Worm (Caenorhabditis elegans) whole organism, L1 larva: ENCODE measurements around the gene srlf-33.

ENCODE experiments used
- C34B4.2 ChIP-seq: sonication (generic microtip); optimal IDR thresholded peaks from 2 replicates; lab custom pipeline; 2017; ENCODE audit warnings: mild to moderate bottlenecking, missing genetic modification characterization, missing compliant biosample characterization
- F16B12.6 ChIP-seq: fragments of 150-350 bp; optimal IDR thresholded peaks from 2 replicates; lab custom pipeline; 2014; ENCODE audit warnings: missing biosample characterization, missing genetic modification characterization
- Y116A8C.19 ChIP-seq: sonication (generic microtip); optimal IDR thresholded peaks from 2 replicates; lab custom pipeline; 2016; ENCODE audit warnings: missing compliant biosample characterization, missing genetic modification characterization, borderline replicate concordance
- aly-2 ChIP-seq: fragments of 150-350 bp; optimal IDR thresholded peaks from 2 replicates; lab custom pipeline; 2014; ENCODE audit warnings: missing biosample characterization, missing genetic modification characterization
- blmp-1 ChIP-seq: fragments of 150-350 bp; optimal IDR thresholded peaks from 2 replicates; lab custom pipeline; 2014; ENCODE audit warnings: missing biosample characterization, missing genetic modification characterization
- ces-1 ChIP-seq: fragments of 150-350 bp; optimal IDR thresholded peaks from 2 replicates; lab custom pipeline; 2014; ENCODE audit warnings: missing biosample characterization, missing genetic modification reagents, missing genetic modification characterization
- dsc-1 ChIP-seq: sonication (generic microtip); optimal IDR thresholded peaks from 2 replicates; lab custom pipeline; 2016; ENCODE audit warnings: mild to moderate bottlenecking, missing genetic modification characterization, missing compliant biosample characterization
- efl-1 ChIP-seq, 4 experiments: fragments of 150-350 bp; optimal IDR thresholded peaks in 3 of 4; peaks in 1 of 4; 1 replicate in 1 of 4; 2 replicates in 3 of 4; lab custom pipeline; 2014; ENCODE audit warnings: missing biosample characterization in 2 of 4, missing genetic modification characterization in 2 of 4, missing genetic modification reagents in 2 of 4
- egl-13 ChIP-seq: sonication (generic microtip); optimal IDR thresholded peaks from 2 replicates; lab custom pipeline; 2016; ENCODE audit warnings: missing genotype, missing genetic modification reagents, missing genetic modification characterization, missing compliant biosample characterization
- elt-3 ChIP-seq, 6 experiments: fragments of 150-350 bp in 1 of 6; sonication (generic microtip); optimal IDR thresholded peaks; 2 replicates each; lab custom pipeline; 2017 to 2018; ENCODE audit warnings: missing biosample characterization in 6 of 6, missing genetic modification characterization in 6 of 6, inconsistent platforms in 1 of 6
- ets-5 ChIP-seq: fragments of 200-800 bp; sonication (Bioruptor generic); IDR thresholded peaks from 2 replicates; pipeline ENCODE4 v1.3.6; 2022; ENCODE audit warnings: missing genetic modification characterization, missing compliant biosample characterization
- fkh-8 ChIP-seq: sonication (generic microtip); optimal IDR thresholded peaks from 2 replicates; lab custom pipeline; 2016; ENCODE audit warnings: mild to moderate bottlenecking, missing genetic modification characterization, missing compliant biosample characterization
- fos-1 ChIP-seq: fragments of 150-350 bp; optimal IDR thresholded peaks from 2 replicates; lab custom pipeline; 2014; ENCODE audit warnings: missing biosample characterization, missing genetic modification characterization
- grh-1 ChIP-seq: fragments of 200-800 bp; sonication (Bioruptor generic); IDR thresholded peaks from 2 replicates; pipeline ENCODE4 v1.3.6; 2022; ENCODE audit warnings: missing genetic modification reagents, missing genetic modification characterization, missing compliant biosample characterization
- hlh-17 ChIP-seq: fragments of 200-800 bp; sonication (Bioruptor generic); optimal IDR thresholded peaks from 2 replicates; lab custom pipeline; 2018; ENCODE audit warnings: missing genetic modification characterization, mild to moderate bottlenecking, missing compliant biosample characterization, moderate library complexity, borderline replicate concordance
- hlh-4 ChIP-seq: sonication (generic microtip); optimal IDR thresholded peaks from 2 replicates; lab custom pipeline; 2016; ENCODE audit warnings: mild to moderate bottlenecking, missing genetic modification characterization, missing compliant biosample characterization
- irx-1 ChIP-seq: sonication (generic microtip); optimal IDR thresholded peaks from 2 replicates; lab custom pipeline; 2016; ENCODE audit warnings: missing genetic modification characterization, missing compliant biosample characterization
- isw-1 ChIP-seq: fragments of 200-800 bp; sonication (Bioruptor generic); IDR thresholded peaks from 2 replicates; pipeline ENCODE4 v1.3.6; 2022; ENCODE audit warnings: missing genetic modification characterization, missing compliant biosample characterization
- jun-1 ChIP-seq: fragments of 150-350 bp; optimal IDR thresholded peaks from 2 replicates; lab custom pipeline; 2014; ENCODE audit warnings: missing biosample characterization, missing genetic modification reagents, missing genetic modification characterization
- lsy-2 ChIP-seq, 2 experiments: fragments of 150-350 bp; optimal IDR thresholded peaks; 2 replicates each; lab custom pipeline; 2014; ENCODE audit warnings: missing biosample characterization in 2 of 2, missing genetic modification characterization in 2 of 2
- mab-9 ChIP-seq: fragments of 200-800 bp; sonication (Bioruptor generic); IDR thresholded peaks from 2 replicates; pipeline ENCODE4 v1.3.6; 2022; ENCODE audit warnings: missing genetic modification reagents, missing genetic modification characterization, missing compliant biosample characterization
- mep-1 ChIP-seq: fragments of 150-350 bp; optimal IDR thresholded peaks from 2 replicates; lab custom pipeline; 2014; ENCODE audit warnings: missing biosample characterization, missing genetic modification characterization
- nhr-12 ChIP-seq: sonication (generic microtip); optimal IDR thresholded peaks from 2 replicates; lab custom pipeline; 2017; ENCODE audit warnings: missing biosample characterization, missing genetic modification characterization
- nhr-20 ChIP-seq: sonication (generic microtip); optimal IDR thresholded peaks from 2 replicates; lab custom pipeline; 2016; ENCODE audit warnings: mild to moderate bottlenecking, missing genetic modification characterization, missing compliant biosample characterization
- nhr-47 ChIP-seq: sonication (generic microtip); optimal IDR thresholded peaks from 2 replicates; lab custom pipeline; 2016; ENCODE audit warnings: mild to moderate bottlenecking, missing genetic modification characterization, moderate library complexity, missing compliant biosample characterization
- nhr-76 ChIP-seq: sonication (generic microtip); optimal IDR thresholded peaks from 2 replicates; lab custom pipeline; 2017; ENCODE audit warnings: missing biosample characterization, missing genetic modification characterization
- nhr-77 ChIP-seq: fragments of 150-350 bp; optimal IDR thresholded peaks from 2 replicates; lab custom pipeline; 2014; ENCODE audit warnings: missing biosample characterization, missing genetic modification characterization
- nhr-84 ChIP-seq: sonication (generic microtip); optimal IDR thresholded peaks from 2 replicates; lab custom pipeline; 2017; ENCODE audit warnings: missing biosample characterization, missing genetic modification characterization
- nhr-85 ChIP-seq: sonication (generic microtip); peaks from one replicate; lab custom pipeline; 2016; ENCODE audit warnings: missing genetic modification characterization, inconsistent platforms, missing compliant biosample characterization
- pag-3 ChIP-seq: sonication (generic microtip); optimal IDR thresholded peaks from 2 replicates; lab custom pipeline; 2017; ENCODE audit warnings: missing genetic modification characterization, mild to moderate bottlenecking, missing compliant biosample characterization, antibody characterized with exemption, borderline replicate concordance; ENCODE audit not compliant: insufficient read depth
- pax-3 ChIP-seq: fragments of 200-800 bp; sonication (Bioruptor generic); optimal IDR thresholded peaks from 2 replicates; lab custom pipeline; 2018; ENCODE audit warnings: mild to moderate bottlenecking, missing genetic modification characterization, moderate library complexity, missing compliant biosample characterization
- pqm-1 ChIP-seq: sonication (generic microtip); optimal IDR thresholded peaks from 3 replicates; lab custom pipeline; 2017; ENCODE audit warnings: missing biosample characterization, missing genetic modification characterization
- sox-4 ChIP-seq: sonication (generic microtip); optimal IDR thresholded peaks from 2 replicates; lab custom pipeline; 2016; ENCODE audit warnings: missing genetic modification characterization, missing compliant biosample characterization
- sptf-1 ChIP-seq: fragments of 150-350 bp; optimal IDR thresholded peaks from 2 replicates; lab custom pipeline; 2014; ENCODE audit warnings: missing biosample characterization, missing genetic modification characterization
- unc-62 ChIP-seq: fragments of 150-350 bp; optimal IDR thresholded peaks from 2 replicates; lab custom pipeline; 2014; ENCODE audit warnings: missing biosample characterization, missing genetic modification reagents, missing genetic modification characterization
- unc-98 ChIP-seq: fragments of 200-800 bp; sonication (Bioruptor generic); IDR thresholded peaks from 2 replicates; pipeline ENCODE4 v1.3.6; 2022; ENCODE audit warnings: missing genetic modification characterization, missing compliant biosample characterization
- xbp-1 ChIP-seq: sonication (generic microtip); optimal IDR thresholded peaks from 2 replicates; lab custom pipeline; 2016; ENCODE audit warnings: missing genetic modification characterization, missing compliant biosample characterization
- zip-4 ChIP-seq: fragments of 200-800 bp; sonication (Bioruptor generic); optimal IDR thresholded peaks from 2 replicates; lab custom pipeline; 2018; ENCODE audit warnings: mild to moderate bottlenecking, missing genetic modification characterization, moderate library complexity, missing compliant biosample characterization
- ztf-4 ChIP-seq: fragments of 150-350 bp; optimal IDR thresholded peaks from 2 replicates; lab custom pipeline; 2014; ENCODE audit warnings: missing biosample characterization, missing genetic modification characterization

Gene srlf-33

DNA sequence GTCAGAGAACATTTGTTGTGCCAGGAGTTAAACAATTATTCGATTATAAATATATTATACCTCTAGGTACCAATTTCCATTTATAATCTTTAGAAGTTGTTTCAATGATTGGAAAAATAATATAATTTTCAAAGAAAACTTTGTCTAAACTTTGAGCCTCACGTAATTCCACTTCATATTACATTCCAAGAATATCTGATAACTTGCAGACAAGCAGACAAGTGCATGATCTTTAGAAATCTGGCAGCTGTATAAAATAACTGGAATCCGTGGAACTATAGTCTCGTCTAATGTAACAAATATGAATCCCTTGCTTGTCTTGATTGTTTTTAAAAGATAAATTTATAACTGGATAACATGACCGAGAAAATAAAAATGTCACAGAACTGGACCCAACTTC lies 32.7 kb downstream of the srlf-33 start (continued):
- TF ChIP-seq hlh-17 (no peak), hlh-4 (tag; lab: Kevin White, UChicago) (peak; percentile 58), sox-4 (tag; lab: Kevin White, UChicago) (no peak), pag-3 (tag; lab: Kevin White, UChicago) (no peak), mab-9 (GFP tag; lab: Robert Waterston, UW) (no peak), lsy-2 (tag; optimal IDR thresholded peaks at IDR 0.05; lab: Kevin White, UChicago) (no peak), fos-1 (tag; lab: Kevin White, UChicago) (no peak), unc-62 (no peak), ets-5 (no peak), fkh-8 (tag; lab: Kevin White, UChicago) (peak; percentile 48), grh-1 (no peak), irx-1 (tag; lab: Kevin White, UChicago) (no peak), nhr-20 (peak; percentile 44), ztf-4 (tag; lab: Kevin White, UChicago) (no peak), pqm-1 (tag; lab: Kevin White, UChicago) (no peak), xbp-1 (tag; lab: Kevin White, UChicago) (no peak), C34B4.2 (no peak), nhr-12 (tag; lab: Kevin White, UChicago) (no peak), dsc-1 (peak; percentile 51)

DNA sequence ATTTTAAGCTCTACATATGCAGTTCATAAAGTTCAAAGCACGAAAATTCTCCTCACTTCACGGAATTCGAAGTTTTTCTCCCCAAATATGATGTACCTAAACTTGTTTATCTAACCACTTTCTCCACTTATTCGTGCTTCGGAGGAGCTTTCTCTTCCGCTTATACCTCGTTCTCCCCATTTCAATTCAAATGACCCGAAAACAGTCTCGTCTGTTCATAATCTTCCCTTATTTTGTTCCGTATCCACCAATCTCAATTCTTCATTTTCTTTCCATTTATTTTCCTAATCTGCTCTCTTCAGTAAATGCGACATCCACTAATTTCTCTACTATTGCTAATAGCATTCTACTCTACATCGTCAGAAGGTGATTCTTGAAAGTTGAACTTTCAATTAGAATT lies 39.9 kb downstream of the srlf-33 start, which contains the start of gene let-653:
Gene let-653, plus strand, starts transcription at position 301 of the 400 bp plus-strand sequence.
- TF ChIP-seq blmp-1 (tag; lab: Kevin White, UChicago), result peak; percentile 22
- TF ChIP-seq pax-3, result no peak

DNA sequence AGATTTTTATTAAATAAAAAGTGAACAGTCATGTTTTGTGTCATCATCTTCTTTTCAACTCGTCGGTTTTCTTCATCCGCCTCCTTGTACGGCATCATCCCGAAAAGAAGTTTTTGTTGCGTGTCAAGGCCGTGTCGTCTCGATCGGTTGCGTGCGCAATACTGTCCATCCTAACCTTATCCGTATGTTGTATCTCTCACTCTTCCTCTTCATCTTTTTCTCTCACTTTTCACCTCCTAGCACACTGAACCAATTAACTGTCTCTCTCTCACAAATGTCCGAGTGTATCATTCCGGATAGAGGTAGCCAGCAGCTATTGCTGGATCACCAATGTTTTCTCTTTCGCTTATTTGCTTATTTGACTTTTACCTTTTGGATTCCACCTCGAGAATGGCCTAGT lies 41.8 kb downstream of the srlf-33 start:
- no peak for TF ChIP-seq isw-1 (GFP tag; lab: Robert Waterston, UW)
- TF ChIP-seq jun-1 (tag; lab: Kevin White, UChicago), result no peak
- no peak for TF ChIP-seq nhr-47 (tag; lab: Kevin White, UChicago)
- TF ChIP-seq mep-1 (tag; lab: Kevin White, UChicago), result peak; percentile 3
- no peak for TF ChIP-seq efl-1 (optimal IDR thresholded peaks at IDR 0.05; lab: Kevin White, UChicago)
- no peak for TF ChIP-seq efl-1 (GFP tag; optimal IDR thresholded peaks at IDR 0.05 in 1 of 2; lab: Kevin White, UChicago)
- no peak for TF ChIP-seq zip-4 (GFP tag; lab: Kevin White, UChicago)
- no peak for TF ChIP-seq fkh-8 (tag; lab: Kevin White, UChicago)
- TF ChIP-seq nhr-85 (tag; lab: Kevin White, UChicago), result peak; percentile 66
- peak in 1 of 6 experiments; percentile 6 for TF ChIP-seq elt-3 (tag; optimal IDR thresholded peaks at IDR 0.05; lab: Kevin White, UChicago)
- TF ChIP-seq F16B12.6, result no peak
- no peak for TF ChIP-seq egl-13 (tag; lab: Kevin White, UChicago)
- no peak for TF ChIP-seq pqm-1 (tag; lab: Kevin White, UChicago)
- no peak for TF ChIP-seq nhr-76 (tag; lab: Kevin White, UChicago)
- TF ChIP-seq aly-2, result no peak
- TF ChIP-seq nhr-77 (tag; lab: Kevin White, UChicago), result no peak
- TF ChIP-seq nhr-84 (tag; lab: Kevin White, UChicago), result no peak
- TF ChIP-seq unc-98 (GFP tag; lab: Robert Waterston, UW), result no peak
- TF ChIP-seq nhr-20, result no peak
- no peak for TF ChIP-seq unc-62
- no peak for TF ChIP-seq hlh-17
- no peak for TF ChIP-seq sptf-1
- TF ChIP-seq blmp-1 (tag; lab: Kevin White, UChicago), result peak; percentile 97
- TF ChIP-seq ces-1, result no peak

DNA sequence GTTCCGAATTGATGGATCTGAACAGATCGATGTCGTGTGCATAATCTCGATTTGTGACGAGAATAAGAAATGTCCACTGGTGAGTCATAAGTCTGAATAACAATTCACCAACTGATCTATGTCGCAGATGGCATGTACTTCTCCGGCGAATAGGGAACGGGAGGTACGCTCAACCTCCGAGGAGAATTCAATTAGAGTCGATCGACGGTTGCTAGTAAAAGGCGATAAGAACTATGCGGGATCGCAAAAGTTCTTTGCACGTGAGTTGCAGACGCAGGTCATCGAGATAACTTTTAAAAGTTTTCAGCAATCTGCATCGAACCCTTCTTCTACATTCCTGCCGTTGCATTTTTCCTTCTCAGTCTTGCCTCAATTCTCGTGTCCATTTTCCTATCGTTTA lies 42.7 kb downstream of the srlf-33 start:
- no peak for TF ChIP-seq Y116A8C.19
